Fruit fly (Drosophila melanogaster): ENCODE results near the gene CG3999.

Gene CG3999

dm6 chr3R:10265552-10266137 is 14.3 kb downstream of the CG3999 start (continued):
- peak; percentile 76 for TF ChIP-seq acj6 (GFP tag; optimal IDR thresholded peaks at IDR 0.05)
- TF ChIP-seq CG11902 (GFP tag; optimal IDR thresholded peaks at IDR 0.05): peak; percentile 56
- peak; percentile 47 for TF ChIP-seq Gug (GFP tag; IDR thresholded peaks at IDR 0.05)
- TF ChIP-seq CG16779 (tag; optimal IDR thresholded peaks at IDR 0.05): no peak
- peak; percentile 15 for TF ChIP-seq CG1621 (tag; optimal IDR thresholded peaks at IDR 0.05)
- TF ChIP-seq Sox14 (GFP tag; optimal IDR thresholded peaks at IDR 0.05): peak; percentile 57
- peak; percentile 80 for TF ChIP-seq esn (GFP tag; optimal IDR thresholded peaks at IDR 0.05)
- TF ChIP-seq pdm3 (GFP tag; optimal IDR thresholded peaks at IDR 0.05): peak; percentile 52
- peak; percentile 44 for TF ChIP-seq CG7368 (GFP tag; optimal IDR thresholded peaks at IDR 0.05)
- TF ChIP-seq Ets21C (GFP tag; optimal IDR thresholded peaks at IDR 0.05): peak; percentile 43
- peak; percentile 46 for TF ChIP-seq CG6276 (GFP tag; optimal IDR thresholded peaks at IDR 0.05)
- TF ChIP-seq salr (GFP tag; optimal IDR thresholded peaks at IDR 0.05): peak in 1 of 2 experiments; percentile 24
- no peak for TF ChIP-seq dac (GFP tag; optimal IDR thresholded peaks at IDR 0.05)
- TF ChIP-seq Lpt (GFP tag; optimal IDR thresholded peaks at IDR 0.05): peak; percentile 48
- peak; percentile 72 for TF ChIP-seq Smox (GFP tag; optimal IDR thresholded peaks at IDR 0.05)
- peak; percentile 18; the same call in 2 of the 3 replicates for TF ChIP-seq CG6163 (GFP tag; IDR thresholded peaks at IDR 0.05)
- TF ChIP-seq Blimp-1 (GFP tag; optimal IDR thresholded peaks at IDR 0.05): no peak
- peak; percentile 56 for TF ChIP-seq OdsH (GFP tag; optimal IDR thresholded peaks at IDR 0.05)
- TF ChIP-seq eg (GFP tag; IDR thresholded peaks at IDR 0.05): peak; percentile 78
- peak; percentile 70 for TF ChIP-seq cyc (GFP tag; optimal IDR thresholded peaks at IDR 0.05)
- TF ChIP-seq Eip75B (GFP tag; optimal IDR thresholded peaks at IDR 0.05): peak; percentile 59
- TF ChIP-seq CG9139 (GFP tag; optimal IDR thresholded peaks at IDR 0.05): no peak
- peak; percentile 3 for TF ChIP-seq CG10669 (GFP tag; optimal IDR thresholded peaks at IDR 0.05)
- peak; percentile 62 for TF ChIP-seq net (GFP tag; optimal IDR thresholded peaks at IDR 0.05)
- TF ChIP-seq topi (GFP tag; optimal IDR thresholded peaks at IDR 0.05): peak; percentile 78
- TF ChIP-seq CG8319 (GFP tag; optimal IDR thresholded peaks at IDR 0.05): peak; percentile 51
- TF ChIP-seq CG11762 (GFP tag; optimal IDR thresholded peaks at IDR 0.05; ENCODE audit: insufficient read depth): peak; percentile 45
- TF ChIP-seq Sox15 (GFP tag; optimal IDR thresholded peaks at IDR 0.05): peak; percentile 19
- peak; percentile 22 for TF ChIP-seq Hr4 (GFP tag; optimal IDR thresholded peaks at IDR 0.05)
- TF ChIP-seq Eip78C (GFP tag): peak; percentile 90
- TF ChIP-seq Met (GFP tag; optimal IDR thresholded peaks at IDR 0.05): peak; percentile 76
- no peak for TF ChIP-seq fd85E (GFP tag; optimal IDR thresholded peaks at IDR 0.05)
- TF ChIP-seq CG4318 (GFP tag; optimal IDR thresholded peaks at IDR 0.05): peak; percentile 9
- peak; percentile 51 for TF ChIP-seq CG6854 (GFP tag; optimal IDR thresholded peaks at IDR 0.05)
- TF ChIP-seq dsx (GFP tag; optimal IDR thresholded peaks at IDR 0.05; ENCODE audit: poor library complexity, severe bottlenecking): peak; percentile 4
- peak; percentile 46 for TF ChIP-seq Eip93F (GFP tag; optimal IDR thresholded peaks at IDR 0.05)
- no peak for TF ChIP-seq Ets96B (tag; optimal IDR thresholded peaks at IDR 0.05)
- peak; percentile 69 for TF ChIP-seq CG10631 (GFP tag; optimal IDR thresholded peaks at IDR 0.05)
- TF ChIP-seq Sox102F (GFP tag; optimal IDR thresholded peaks at IDR 0.05): peak; percentile 74

- TF ChIP-seq CG15336 (GFP tag; IDR thresholded peaks at IDR 0.05) (0 out of 2 replicates have a peak, but pooled peaks have one; percentile 18), Hr4 (GFP tag; optimal IDR thresholded peaks at IDR 0.05) (peak; percentile 35), CG8119 (GFP tag; IDR thresholded peaks at IDR 0.05) (peak; percentile 29; the same call in 1 of the 3 replicates), Eip93F (GFP tag; optimal IDR thresholded peaks at IDR 0.05) (no peak), Ets96B (tag; optimal IDR thresholded peaks at IDR 0.05) (no peak), CG31627 (GFP tag; optimal IDR thresholded peaks at IDR 0.05) (peak; percentile 17), CG32006 (GFP tag; optimal IDR thresholded peaks at IDR 0.05) (peak; percentile 49), Hr39 (GFP tag; optimal IDR thresholded peaks at IDR 0.05) (peak; percentile 1), CG6808 (GFP tag; optimal IDR thresholded peaks at IDR 0.05) (no peak), Eip78C (GFP tag) (peak; percentile 37), CG9139 (GFP tag; optimal IDR thresholded peaks at IDR 0.05) (no peak), net (GFP tag; optimal IDR thresholded peaks at IDR 0.05) (peak; percentile 25), CG11294 (GFP tag; IDR thresholded peaks at IDR 0.05) (peak; percentile 25; the same call in 1 of the 2 replicates), CG6163 (GFP tag; IDR thresholded peaks at IDR 0.05) (peak; percentile 42; the same call in 2 of the 3 replicates), Sox14 (GFP tag; optimal IDR thresholded peaks at IDR 0.05) (peak; percentile 0), OdsH (GFP tag; optimal IDR thresholded peaks at IDR 0.05) (peak; percentile 22), acj6 (GFP tag; optimal IDR thresholded peaks at IDR 0.05) (no peak), topi (GFP tag; optimal IDR thresholded peaks at IDR 0.05) (no peak), Eip75B (GFP tag; optimal IDR thresholded peaks at IDR 0.05) (peak; percentile 8), svp (GFP tag) (peak; percentile 60)
Measured at dm6 chr3R:10266624-10267492, 15.5 kb downstream of the CG3999 start.

All from whole organism, prepupa.